Worm (Caenorhabditis elegans) whole organism, midembryonic: Measurements from ENCODE around the gene cyp-25A3.

Experiments
- flt-1 ChIP-seq: fragments of 200-800 bp; sonication (Bioruptor generic); IDR thresholded peaks from 2 replicates; pipeline ENCODE4 v1.3.6; 2022; ENCODE audit warnings: missing genetic modification characterization, missing compliant biosample characterization
- klf-2 ChIP-seq: fragments of 200-800 bp; sonication (Bioruptor generic); conservative IDR thresholded peaks from 2 replicates; pipeline ENCODE4 v1.3.6; 2022; ENCODE audit warnings: missing genetic modification reagents, missing genetic modification characterization, missing compliant biosample characterization
- ref-1 ChIP-seq: fragments of 200-800 bp; sonication (Bioruptor generic); conservative IDR thresholded peaks from 2 replicates; pipeline ENCODE4 v1.3.6; 2022; ENCODE audit warnings: missing genetic modification reagents, missing genetic modification characterization, missing compliant biosample characterization
- tab-1 ChIP-seq: fragments of 200-800 bp; sonication (Bioruptor generic); IDR thresholded peaks from 2 replicates; pipeline ENCODE4 v1.3.6; 2022; ENCODE audit warnings: missing genetic modification characterization, missing compliant biosample characterization
- ztf-23 ChIP-seq: fragments of 200-800 bp; sonication (Bioruptor generic); IDR thresholded peaks from 2 replicates; pipeline ENCODE4 v1.3.6; 2022; ENCODE audit warnings: missing genetic modification reagents, missing genetic modification characterization, missing compliant biosample characterization
- ztf-29 ChIP-seq: fragments of 200-800 bp; sonication (Bioruptor generic); IDR thresholded peaks from 2 replicates; pipeline ENCODE4 v1.3.6; 2022; ENCODE audit warnings: missing genetic modification reagents, missing genetic modification characterization, missing compliant biosample characterization

ce11 chrIII:3829105-3829504 lies 10.4 kb downstream of the cyp-25A3 start, which contains the start of gene cnnm-5:
- TF ChIP-seq ref-1 (GFP tag; lab: Robert Waterston, UW) (no peak), ztf-23 (GFP tag; lab: Robert Waterston, UW) (no peak), flt-1 (GFP tag; lab: Robert Waterston, UW) (no peak), tab-1 (GFP tag; lab: Robert Waterston, UW) (no peak), klf-2 (GFP tag; lab: Robert Waterston, UW) (no peak), ztf-29 (no peak)
